Worm (Caenorhabditis elegans) whole organism, mixed stage, embryonic: ENCODE data around the gene ced-6.

Experiments
- ceh-39 ChIP-seq: fragments of 150-350 bp; optimal IDR thresholded peaks from 2 replicates; lab custom pipeline; 2014; ENCODE audit warnings: missing biosample characterization, missing genetic modification characterization
- ces-1 ChIP-seq: fragments of 150-350 bp; optimal IDR thresholded peaks from 2 replicates; lab custom pipeline; 2014; ENCODE audit warnings: missing biosample characterization, missing genetic modification reagents, missing genetic modification characterization
- flh-1 ChIP-seq: fragments of 200-800 bp; sonication (Bioruptor generic); optimal IDR thresholded peaks from 2 replicates; lab custom pipeline; 2018; ENCODE audit warnings: mild to moderate bottlenecking, missing genetic modification characterization, moderate library complexity, missing compliant biosample characterization
- lsy-2 ChIP-seq: fragments of 150-350 bp; optimal IDR thresholded peaks from 2 replicates; lab custom pipeline; 2014; ENCODE audit warnings: missing biosample characterization, missing genetic modification characterization
- nhr-12 ChIP-seq: fragments of 150-350 bp; optimal IDR thresholded peaks from 2 replicates; lab custom pipeline; 2014; ENCODE audit warnings: missing biosample characterization, missing genetic modification characterization
- pha-4 ChIP-seq: fragments of 150-350 bp; optimal IDR thresholded peaks from 2 replicates; lab custom pipeline; 2018; ENCODE audit warnings: missing biosample characterization, missing genetic modification reagents, missing genetic modification characterization
- snpc-4 ChIP-seq: fragments of 150-350 bp; optimal IDR thresholded peaks from 2 replicates; lab custom pipeline; 2014; ENCODE audit warnings: missing biosample characterization, missing genetic modification characterization
- sptf-1 ChIP-seq: sonication (generic microtip); optimal IDR thresholded peaks from 2 replicates; lab custom pipeline; 2017; ENCODE audit warnings: mild to moderate bottlenecking, missing genetic modification characterization, moderate library complexity, missing compliant biosample characterization
- zip-8 ChIP-seq: fragments of 150-350 bp; optimal IDR thresholded peaks from 2 replicates; lab custom pipeline; 2014; ENCODE audit warnings: missing biosample characterization, missing genetic modification characterization

ce11 chrIII:5629225-5629624, 33.7 kb downstream of the ced-6 start:
- TF ChIP-seq snpc-4 (tag; lab: Kevin White, UChicago) = no peak
- no peak for TF ChIP-seq flh-1 (GFP tag; lab: Kevin White, UChicago)
- no peak for TF ChIP-seq pha-4
- no peak for TF ChIP-seq zip-8 (tag; lab: Kevin White, UChicago)
- no peak for TF ChIP-seq nhr-12 (tag; lab: Kevin White, UChicago)
- no peak for TF ChIP-seq sptf-1 (tag; lab: Kevin White, UChicago)
- TF ChIP-seq ceh-39 (tag; lab: Kevin White, UChicago) = no peak
- TF ChIP-seq lsy-2 = no peak
- no peak for TF ChIP-seq ces-1 (GFP tag; lab: Kevin White, UChicago)
